Fruit fly (Drosophila melanogaster) whole organism, embryonic: ENCODE results near the gene Wwox.

Source experiments
- B-H2 ChIP-seq: fragments of 200-800 bp; sonication (Bioruptor generic); optimal IDR thresholded peaks from 2 replicates; lab custom pipeline; 2018; ENCODE audit warnings: missing biosample characterization, mild to moderate bottlenecking, missing genetic modification characterization
- CG10147 ChIP-seq: fragments of 200-800 bp; sonication (Bioruptor generic); optimal IDR thresholded peaks from 2 replicates; lab custom pipeline; 2019; ENCODE audit warnings: missing biosample characterization, mild to moderate bottlenecking, missing genetic modification characterization, moderate library complexity
- CG10654 ChIP-seq: fragments of 200-800 bp; sonication (Bioruptor generic); optimal IDR thresholded peaks from 2 replicates; lab custom pipeline; 2016; ENCODE audit warnings: missing biosample characterization, missing genetic modification characterization
- CG12071 ChIP-seq: fragments of 200-800 bp; sonication (Bioruptor generic); optimal IDR thresholded peaks from 3 replicates; lab custom pipeline; 2018; ENCODE audit warnings: missing biosample characterization, mild to moderate bottlenecking, missing genetic modification characterization
- CG12391 ChIP-seq: fragments of 200-800 bp; sonication (Bioruptor generic); optimal IDR thresholded peaks from 3 replicates; lab custom pipeline; 2018; ENCODE audit warnings: missing biosample characterization, mild to moderate bottlenecking, missing genetic modification characterization, moderate library complexity
- CG15269 ChIP-seq: fragments of 200-800 bp; sonication (Bioruptor generic); optimal IDR thresholded peaks from 2 replicates; lab custom pipeline; 2018; ENCODE audit warnings: missing biosample characterization, mild to moderate bottlenecking, missing genetic modification characterization, moderate library complexity
- CG2129 ChIP-seq: fragments of 200-800 bp; sonication (Bioruptor generic); IDR thresholded peaks from 2 replicates; pipeline ENCODE4 v1.3.6; 2022; ENCODE audit warnings: missing biosample characterization, missing genetic modification characterization; ENCODE audit not compliant: partially characterized antibody
- CG2889 ChIP-seq: fragments of 200-800 bp; sonication (Bioruptor generic); IDR thresholded peaks from 3 replicates; pipeline ENCODE4 v1.3.6; 2022; ENCODE audit warnings: missing biosample characterization, missing genetic modification characterization
- CG30020 ChIP-seq: fragments of 200-800 bp; optimal IDR thresholded peaks from 2 replicates; lab custom pipeline; 2019; ENCODE audit warnings: missing biosample characterization, mild to moderate bottlenecking, missing genetic modification characterization, moderate library complexity
- CG30403 ChIP-seq: fragments of 200-800 bp; sonication (Bioruptor generic); optimal IDR thresholded peaks from 3 replicates; lab custom pipeline; 2016; ENCODE audit warnings: missing biosample characterization, missing genetic modification characterization
- CG32532 ChIP-seq: fragments of 200-800 bp; sonication (Bioruptor generic); IDR thresholded peaks from 2 replicates; pipeline ENCODE4 v1.3.6; 2022; ENCODE audit warnings: missing biosample characterization, missing genetic modification characterization
- CG32772 ChIP-seq: fragments of 200-800 bp; sonication (Bioruptor generic); IDR thresholded peaks from 2 replicates; pipeline ENCODE4 v1.3.6; 2022; ENCODE audit warnings: missing biosample characterization, missing genetic modification characterization
- CG34224 ChIP-seq: fragments of 200-800 bp; sonication (Bioruptor generic); IDR thresholded peaks from 3 replicates; pipeline ENCODE4 v1.3.6; 2022; ENCODE audit warnings: missing biosample characterization, missing genetic modification characterization; ENCODE audit not compliant: partially characterized antibody
- CG4328 ChIP-seq: fragments of 200-800 bp; sonication (Bioruptor generic); optimal IDR thresholded peaks from 3 replicates; lab custom pipeline; 2017; ENCODE audit warnings: missing biosample characterization, missing genetic modification reagents, missing genetic modification characterization
- CG4424 ChIP-seq: fragments of 200-800 bp; sonication (Bioruptor generic); optimal IDR thresholded peaks from 3 replicates; lab custom pipeline; 2016; ENCODE audit warnings: missing biosample characterization, missing genetic modification characterization
- CG4820 ChIP-seq: fragments of 200-800 bp; sonication (Bioruptor generic); optimal IDR thresholded peaks from 3 replicates; lab custom pipeline; 2016; ENCODE audit warnings: missing biosample characterization, missing genetic modification characterization
- CG6254 ChIP-seq: fragments of 200-800 bp; sonication (Bioruptor generic); optimal IDR thresholded peaks from 3 replicates; lab custom pipeline; 2017; ENCODE audit warnings: mild to moderate bottlenecking, missing biosample characterization, missing genetic modification reagents, missing genetic modification characterization
- CG7745 ChIP-seq: fragments of 200-800 bp; sonication (Bioruptor generic); optimal IDR thresholded peaks from 2 replicates; lab custom pipeline; 2018; ENCODE audit warnings: missing biosample characterization, mild to moderate bottlenecking, missing genetic modification characterization, moderate library complexity
- CG8388 ChIP-seq: fragments of 200-800 bp; sonication (Bioruptor generic); optimal IDR thresholded peaks from 2 replicates; lab custom pipeline; 2019; ENCODE audit warnings: missing biosample characterization, mild to moderate bottlenecking, missing genetic modification characterization, moderate library complexity
- Dbx ChIP-seq: fragments of 200-800 bp; sonication (Bioruptor generic); IDR thresholded peaks from 3 replicates; pipeline ENCODE4 v1.3.6; 2022; ENCODE audit warnings: missing biosample characterization, missing genetic modification characterization
- Deaf1 ChIP-seq: fragments of 200-800 bp; optimal IDR thresholded peaks from 3 replicates; lab custom pipeline; 2019; ENCODE audit warnings: missing biosample characterization, mild to moderate bottlenecking, missing genetic modification characterization, moderate library complexity
- Doc2 ChIP-seq: fragments of 200-800 bp; sonication (Bioruptor generic); IDR thresholded peaks from 2 replicates; pipeline ENCODE4 v1.3.6; 2022; ENCODE audit warnings: missing biosample characterization, missing genetic modification characterization
- Elba2 ChIP-seq: fragments of 200-800 bp; sonication (Bioruptor generic); optimal IDR thresholded peaks from 3 replicates; lab custom pipeline; 2016; ENCODE audit warnings: missing biosample characterization, missing genetic modification characterization
- Hmx ChIP-seq: fragments of 200-800 bp; sonication (Bioruptor generic); optimal IDR thresholded peaks from 2 replicates; lab custom pipeline; 2016; ENCODE audit warnings: missing biosample characterization, missing genetic modification characterization
- Mrtf ChIP-seq: fragments of 200-800 bp; sonication (Bioruptor generic); IDR thresholded peaks from 3 replicates; pipeline ENCODE4 v1.3.6; 2022; ENCODE audit warnings: missing biosample characterization, missing genetic modification characterization
- NK7.1 ChIP-seq: fragments of 200-800 bp; sonication (Bioruptor generic); optimal IDR thresholded peaks from 3 replicates; lab custom pipeline; 2016; ENCODE audit warnings: missing biosample characterization, missing genetic modification characterization
- Ptx1 ChIP-seq: fragments of 200-800 bp; sonication (Bioruptor generic); IDR thresholded peaks from 2 replicates; pipeline ENCODE4 v1.3.6; 2022; ENCODE audit warnings: missing biosample characterization, missing genetic modification characterization
- Scr ChIP-seq: fragments of 200-800 bp; sonication (Bioruptor generic); IDR thresholded peaks from 2 replicates; pipeline ENCODE4 v1.3.6; 2022; ENCODE audit warnings: missing biosample characterization, missing genetic modification characterization; ENCODE audit not compliant: partially characterized antibody
- ab ChIP-seq: fragments of 200-800 bp; sonication (Bioruptor generic); optimal IDR thresholded peaks from 2 replicates; lab custom pipeline; 2016; ENCODE audit warnings: missing biosample characterization, missing genetic modification characterization
- br ChIP-seq: fragments of >200 bp; optimal IDR thresholded peaks from 2 replicates; lab custom pipeline; 2017
- chinmo ChIP-seq: fragments of 200-800 bp; sonication (Bioruptor generic); IDR thresholded peaks from 4 replicates; pipeline ENCODE4 v1.3.6; 2022; ENCODE audit warnings: missing biosample characterization, missing genetic modification characterization; ENCODE audit not compliant: partially characterized antibody
- da ChIP-seq: fragments of 200-800 bp; sonication (Bioruptor generic); optimal IDR thresholded peaks from 2 replicates; lab custom pipeline; 2016; ENCODE audit warnings: missing biosample characterization, missing genetic modification characterization
- en ChIP-seq: fragments of 200-800 bp; sonication (Bioruptor generic); optimal IDR thresholded peaks from 2 replicates; lab custom pipeline; 2016; ENCODE audit warnings: missing biosample characterization, missing genetic modification characterization
- gcm ChIP-seq: fragments of 200-800 bp; sonication (Bioruptor generic); optimal IDR thresholded peaks from 2 replicates; lab custom pipeline; 2019; ENCODE audit warnings: missing biosample characterization, mild to moderate bottlenecking, missing genetic modification characterization, moderate library complexity
- gcm2 ChIP-seq: fragments of 200-800 bp; sonication (Bioruptor generic); optimal IDR thresholded peaks from 2 replicates; lab custom pipeline; 2016; ENCODE audit warnings: missing biosample characterization, missing genetic modification characterization
- gro ChIP-seq: fragments of 200-800 bp; sonication (Bioruptor generic); optimal IDR thresholded peaks from 2 replicates; lab custom pipeline; 2016; ENCODE audit warnings: missing biosample characterization, missing genetic modification characterization
- insv ChIP-seq, 2 experiments: fragments of 200-800 bp; sonication (Bioruptor generic); optimal IDR thresholded peaks; 3 replicates each; lab custom pipeline; 2016 to 2018; ENCODE audit warnings: missing biosample characterization in 2 of 2, missing genetic modification characterization in 2 of 2
- kay ChIP-seq: fragments of 200-800 bp; sonication (Bioruptor generic); optimal IDR thresholded peaks from 2 replicates; lab custom pipeline; 2016; ENCODE audit warnings: missing biosample characterization, missing genetic modification characterization
- knrl ChIP-seq: fragments of 200-800 bp; sonication (Bioruptor generic); IDR thresholded peaks from 3 replicates; pipeline ENCODE4 v1.3.6; 2022; ENCODE audit warnings: missing biosample characterization, missing genetic modification characterization; ENCODE audit not compliant: partially characterized antibody
- p53 ChIP-seq: fragments of 200-800 bp; sonication (Bioruptor generic); optimal IDR thresholded peaks from 2 replicates; lab custom pipeline; 2016; ENCODE audit warnings: missing biosample characterization, missing genetic modification characterization
- sens ChIP-seq: fragments of 200-800 bp; sonication (Bioruptor generic); peaks from one replicate; lab custom pipeline; 2016; ENCODE audit warnings: missing biosample characterization, missing genetic modification characterization
- sima ChIP-seq: fragments of 200-800 bp; sonication (Bioruptor generic); optimal IDR thresholded peaks from 2 replicates; lab custom pipeline; 2016; ENCODE audit warnings: missing biosample characterization, missing genetic modification characterization
- sisA ChIP-seq: fragments of 200-800 bp; sonication (Bioruptor generic); IDR thresholded peaks from 2 replicates; pipeline ENCODE4 v1.3.6; 2022; ENCODE audit warnings: missing biosample characterization, missing genetic modification characterization
- ssp ChIP-seq: fragments of 200-800 bp; sonication (Bioruptor generic); IDR thresholded peaks from 2 replicates; pipeline ENCODE4 v1.3.6; 2022; ENCODE audit warnings: missing biosample characterization, missing genetic modification characterization
- tap ChIP-seq: fragments of 200-800 bp; optimal IDR thresholded peaks from 3 replicates; lab custom pipeline; 2019; ENCODE audit warnings: missing biosample characterization, mild to moderate bottlenecking, missing genetic modification characterization, moderate library complexity
- ttk ChIP-seq: fragments of 200-800 bp; sonication (Bioruptor generic); IDR thresholded peaks from 2 replicates; pipeline ENCODE4 v2.1.2; 2022; ENCODE audit warnings: missing biosample characterization, missing genetic modification characterization
- usp ChIP-seq: fragments of >200 bp; optimal IDR thresholded peaks from 2 replicates; lab custom pipeline; 2017; ENCODE audit warnings: missing biosample characterization, missing genetic modification characterization
- wor ChIP-seq: fragments of 200-800 bp; sonication (Bioruptor generic); IDR thresholded peaks from 2 replicates; pipeline ENCODE4 v1.3.6; 2022; ENCODE audit warnings: missing biosample characterization, missing genetic modification characterization
- zen ChIP-seq: fragments of 200-800 bp; sonication (Bioruptor generic); optimal IDR thresholded peaks from 3 replicates; lab custom pipeline; 2018; ENCODE audit warnings: missing biosample characterization, mild to moderate bottlenecking, missing genetic modification characterization, moderate library complexity

Gene Wwox

dm6 chr2L:8001694-8002627 is 2.1 kb downstream of the Wwox start (continued):
- peak in 1 of 2 experiments; percentile 45 for TF ChIP-seq insv (GFP tag; optimal IDR thresholded peaks at IDR 0.05; lab: Kevin White, UChicago)
- TF ChIP-seq knrl (GFP tag; lab: Robert Waterston, UW), result no peak
- peak; percentile 66 for TF ChIP-seq CG32772 (GFP tag; lab: Robert Waterston, UW)
- TF ChIP-seq CG30403 (GFP tag; lab: Kevin White, UChicago), result peak; percentile 94
- peak; percentile 72 for TF ChIP-seq tap
- TF ChIP-seq CG30020 (tag; lab: Kevin White, UChicago), result peak; percentile 58
- TF ChIP-seq CG34224, result no peak; the same call in 2 of the 3 replicates
- peak; percentile 58 for TF ChIP-seq sima (GFP tag; lab: Kevin White, UChicago)
- TF ChIP-seq CG4328, result peak; percentile 84
- TF ChIP-seq CG12071 (GFP tag; lab: Kevin White, UChicago), result peak; percentile 7
- 0 out of 2 replicates have a peak, but pooled peaks have one; percentile 20 for TF ChIP-seq Doc2 (GFP tag; lab: Robert Waterston, UW)
- peak; percentile 62 for TF ChIP-seq gro (GFP tag; lab: Kevin White, UChicago)
- peak; percentile 88 for TF ChIP-seq CG12391 (tag; lab: Kevin White, UChicago)
- no peak for TF ChIP-seq Elba2 (GFP tag; lab: Kevin White, UChicago)
- TF ChIP-seq CG10147, result peak; percentile 91
- peak; percentile 66 for TF ChIP-seq gcm2 (GFP tag; lab: Kevin White, UChicago)
- peak; percentile 72; the same call in 3 of the 4 replicates for TF ChIP-seq chinmo (GFP tag; lab: Robert Waterston, UW)
- peak; percentile 65 for TF ChIP-seq wor (GFP tag; lab: Robert Waterston, UW)
- TF ChIP-seq br (lab: Kevin White, UChicago), result no peak
- TF ChIP-seq CG2129 (GFP tag; lab: Robert Waterston, UW), result no peak
- no peak for TF ChIP-seq B-H2 (GFP tag; lab: Kevin White, UChicago)
- TF ChIP-seq p53 (GFP tag; lab: Kevin White, UChicago), result peak; percentile 24
- TF ChIP-seq Scr, result no peak
- TF ChIP-seq CG4424, result peak; percentile 93
- peak; percentile 35 for TF ChIP-seq ab (GFP tag; lab: Kevin White, UChicago)
- TF ChIP-seq Mrtf (GFP tag; lab: Robert Waterston, UW), result peak; percentile 79
- TF ChIP-seq Hmx (GFP tag; lab: Kevin White, UChicago), result peak; percentile 62
- peak; percentile 80 for TF ChIP-seq CG4820
- TF ChIP-seq sisA (GFP tag; lab: Robert Waterston, UW), result peak; percentile 83
- TF ChIP-seq CG10654 (GFP tag; lab: Kevin White, UChicago), result peak; percentile 73
- TF ChIP-seq Deaf1, result peak; percentile 69
- no peak for TF ChIP-seq usp (GFP tag; lab: Kevin White, UChicago)
- peak; percentile 80 for TF ChIP-seq ttk (GFP tag; lab: Robert Waterston, UW)
- no peak for TF ChIP-seq CG7745 (tag; lab: Kevin White, UChicago)
- peak; percentile 91 for TF ChIP-seq CG15269 (tag; lab: Kevin White, UChicago)
- TF ChIP-seq gcm (GFP tag; lab: Kevin White, UChicago), result peak; percentile 78
- peak; percentile 74 for TF ChIP-seq CG8388
- peak; percentile 76 for TF ChIP-seq zen
- peak; percentile 30 for TF ChIP-seq da (GFP tag; lab: Kevin White, UChicago)
- peak; percentile 91 for TF ChIP-seq Ptx1 (GFP tag; lab: Robert Waterston, UW)
- peak; percentile 74 for TF ChIP-seq kay
- TF ChIP-seq sens (GFP tag; lab: Kevin White, UChicago), result peak; percentile 95
- peak; percentile 66; the same call in 2 of the 3 replicates for TF ChIP-seq CG2889 (GFP tag; lab: Robert Waterston, UW)
- peak; percentile 35 for TF ChIP-seq en (GFP tag; lab: Kevin White, UChicago)
- TF ChIP-seq ssp (GFP tag; lab: Robert Waterston, UW), result peak; percentile 73
- TF ChIP-seq NK7.1, result peak; percentile 65
- TF ChIP-seq CG6254 (GFP tag; lab: Kevin White, UChicago), result peak; percentile 74
- peak; percentile 76 for TF ChIP-seq Dbx (GFP tag; lab: Robert Waterston, UW)
- TF ChIP-seq CG32532, result peak; percentile 85
